Fruit fly (Drosophila melanogaster): Measurements from ENCODE around the gene CG43145.

DNA sequence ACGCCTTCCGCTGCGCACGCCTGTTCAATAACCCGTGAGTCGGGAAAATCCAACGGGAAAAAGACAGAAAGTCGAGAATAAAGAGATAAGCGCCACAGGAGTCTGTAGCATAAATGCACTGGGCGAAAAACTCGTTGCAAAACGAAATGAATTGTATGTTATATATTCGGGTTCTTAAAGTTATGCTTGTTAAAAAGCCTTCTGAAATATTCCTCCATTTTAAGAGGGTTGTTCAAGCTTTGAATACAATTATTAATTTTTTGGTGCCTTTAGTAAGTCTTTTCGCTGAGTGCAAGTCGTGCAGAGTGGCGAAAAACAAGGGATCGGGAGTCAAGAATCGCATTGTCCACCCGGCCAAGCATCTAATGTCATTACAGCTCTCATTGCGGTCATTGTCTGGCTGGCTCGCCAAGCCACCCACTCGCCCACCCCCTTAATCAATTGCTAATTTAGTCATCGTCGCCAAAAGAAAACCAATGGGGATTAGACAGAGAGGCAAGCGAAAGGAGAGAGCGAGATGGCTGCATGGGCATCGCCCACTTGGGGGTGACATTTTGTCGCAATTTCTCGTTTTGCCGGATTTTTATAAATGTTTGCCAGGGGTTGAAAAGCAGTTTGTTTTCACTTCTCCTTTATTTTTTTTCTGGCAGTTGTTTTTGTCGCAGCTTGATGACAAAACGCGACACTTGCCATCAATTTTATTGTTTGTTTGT, 16.3 kb upstream of the CG43145 start:
- peak; percentile 84 for TF ChIP-seq seq (GFP tag; IDR thresholded peaks at IDR 0.05)
- no peak for TF ChIP-seq usp (GFP tag; optimal IDR thresholded peaks at IDR 0.05)
- peak in 1 of 2 experiments; percentile 19 for TF ChIP-seq chif (GFP tag; optimal IDR thresholded peaks at IDR 0.05)
- TF ChIP-seq trem (tag; optimal IDR thresholded peaks at IDR 0.05) = no peak
- TF ChIP-seq Rx (GFP tag; IDR thresholded peaks at IDR 0.05) = no peak
- TF ChIP-seq caup (GFP tag; optimal IDR thresholded peaks at IDR 0.05; ENCODE audit: severe bottlenecking) = no peak
- TF ChIP-seq kay (GFP tag; optimal IDR thresholded peaks at IDR 0.05) = no peak
- TF ChIP-seq btn (GFP tag; optimal IDR thresholded peaks at IDR 0.05) = no peak
- peak; percentile 2 for TF ChIP-seq CG4424 (GFP tag; optimal IDR thresholded peaks at IDR 0.05)
